Fruit fly (Drosophila melanogaster) whole organism, prepupa: ENCODE results near the gene qtc.

Experiments used
- CG16779 ChIP-seq: fragments of 200-800 bp; sonication (Bioruptor generic); optimal IDR thresholded peaks from 3 replicates; lab custom pipeline; 2017; ENCODE audit warnings: missing biosample characterization, mild to moderate bottlenecking, missing genetic modification characterization
- CG3919 ChIP-seq: fragments of 200-800 bp; sonication (Bioruptor generic); optimal IDR thresholded peaks from 3 replicates; lab custom pipeline; 2016; ENCODE audit warnings: missing biosample characterization, missing genetic modification characterization
- Eip78C ChIP-seq: fragments of 200-800 bp; sonication (Bioruptor generic); peaks from one replicate; lab custom pipeline; 2016; ENCODE audit warnings: missing biosample characterization, missing genetic modification characterization
- Gug ChIP-seq: fragments of 200-800 bp; sonication (Bioruptor generic); IDR thresholded peaks from 2 replicates; pipeline ENCODE4 v1.3.6; 2022; ENCODE audit warnings: missing biosample characterization, missing genetic modification characterization
- Hr39 ChIP-seq: fragments of 200-800 bp; sonication (Bioruptor generic); optimal IDR thresholded peaks from 2 replicates; lab custom pipeline; 2016; ENCODE audit warnings: missing biosample characterization, missing genetic modification characterization
- Sox15 ChIP-seq: fragments of 200-800 bp; sonication (Bioruptor generic); optimal IDR thresholded peaks from 3 replicates; lab custom pipeline; 2016; ENCODE audit warnings: missing biosample characterization, missing genetic modification characterization
- acj6 ChIP-seq: fragments of 200-800 bp; sonication (Bioruptor generic); optimal IDR thresholded peaks from 3 replicates; lab custom pipeline; 2016; ENCODE audit warnings: missing biosample characterization, missing genetic modification characterization
- lz ChIP-seq: fragments of 200-800 bp; sonication (Bioruptor generic); optimal IDR thresholded peaks from 3 replicates; lab custom pipeline; 2016; ENCODE audit warnings: missing biosample characterization, missing genetic modification characterization
- svp ChIP-seq: fragments of 200-800 bp; sonication (Bioruptor generic); peaks from one replicate; lab custom pipeline; 2016; ENCODE audit warnings: missing biosample characterization, missing genetic modification characterization
- topi ChIP-seq: fragments of 200-800 bp; sonication (Bioruptor generic); optimal IDR thresholded peaks from 3 replicates; lab custom pipeline; 2016; ENCODE audit warnings: missing biosample characterization, missing genetic modification characterization
- vri ChIP-seq: fragments of 200-800 bp; sonication (Bioruptor generic); optimal IDR thresholded peaks from 3 replicates; lab custom pipeline; 2016; ENCODE audit warnings: missing biosample characterization, mild to moderate bottlenecking, missing genetic modification characterization

dm6 chr2L:5099790-5100360, 39.3 kb downstream of the qtc start, which contains the start of gene ND-13A:
- TF ChIP-seq Gug: no peak
- TF ChIP-seq Hr39 (GFP tag; lab: Kevin White, UChicago): no peak
- TF ChIP-seq topi: no peak
- no peak for TF ChIP-seq CG16779 (tag; lab: Kevin White, UChicago)
- TF ChIP-seq svp (GFP tag; lab: Kevin White, UChicago): no peak
- no peak for TF ChIP-seq Sox15 (GFP tag; lab: Kevin White, UChicago)
- no peak for TF ChIP-seq acj6
- no peak for TF ChIP-seq CG3919 (GFP tag; lab: Kevin White, UChicago)
- TF ChIP-seq vri (GFP tag; lab: Kevin White, UChicago): peak; percentile 16
- no peak for TF ChIP-seq Eip78C (GFP tag; lab: Kevin White, UChicago)
- no peak for TF ChIP-seq lz (GFP tag; lab: Kevin White, UChicago)
